Worm (Caenorhabditis elegans): ENCODE data around the gene C16D9.3.

The C16D9.3 gene

ce11 chrV:8254973-8255372, 15.1 kb upstream of the C16D9.3 start:
- peak; percentile 74 for TF ChIP-seq zip-8 (tag; optimal IDR thresholded peaks at IDR 0.05)
- peak; percentile 50 for TF ChIP-seq blmp-1 (tag; optimal IDR thresholded peaks at IDR 0.05)
- no peak for TF ChIP-seq nhr-2 (tag; optimal IDR thresholded peaks at IDR 0.05)

ce11 chrV:8253946-8254345, 14.1 kb upstream of the C16D9.3 start:
- TF ChIP-seq ces-1 (GFP tag; optimal IDR thresholded peaks at IDR 0.05) (peak; percentile 99), lin-32 (GFP tag; optimal IDR thresholded peaks at IDR 0.05) (no peak)

- peak; percentile 84 for TF ChIP-seq unc-62 (GFP tag; optimal IDR thresholded peaks at IDR 0.05)
- no peak for TF ChIP-seq bed-3 (GFP tag; optimal IDR thresholded peaks at IDR 0.05)
- peak; percentile 53 for TF ChIP-seq mab-5 (tag; optimal IDR thresholded peaks at IDR 0.05)
- TF ChIP-seq hlh-1 (tag; optimal IDR thresholded peaks at IDR 0.05): peak; percentile 15
These were observed 12.7 kb upstream of the C16D9.3 start for ce11 chrV:8252532-8252931.

ce11 chrV:8251075-8251474, 11.2 kb upstream of the C16D9.3 start:
- no peak for TF ChIP-seq sptf-1 (tag; optimal IDR thresholded peaks at IDR 0.05)
- TF ChIP-seq flh-1 (GFP tag; optimal IDR thresholded peaks at IDR 0.05): no peak
- no peak for TF ChIP-seq lsy-2 (tag; optimal IDR thresholded peaks at IDR 0.05)
- no peak for TF ChIP-seq ceh-43 (GFP tag; optimal IDR thresholded peaks at IDR 0.05)
- TF ChIP-seq nhr-76 (tag; optimal IDR thresholded peaks at IDR 0.05): no peak
- TF ChIP-seq elt-3 (tag; optimal IDR thresholded peaks at IDR 0.05): no peak
- no peak for TF ChIP-seq unc-39 (tag; optimal IDR thresholded peaks at IDR 0.05)
- no peak for TF ChIP-seq unc-62 (GFP tag; optimal IDR thresholded peaks at IDR 0.05)
- TF ChIP-seq mep-1 (tag; optimal IDR thresholded peaks at IDR 0.05): no peak
- TF ChIP-seq drap-1 (GFP tag; optimal IDR thresholded peaks at IDR 0.05): no peak
- TF ChIP-seq lin-32 (GFP tag; optimal IDR thresholded peaks at IDR 0.05): no peak
- TF ChIP-seq elt-1 (tag; optimal IDR thresholded peaks at IDR 0.05; ENCODE audit: borderline replicate concordance, insufficient read depth): no peak
- no peak for TF ChIP-seq cnd-1 (tag; optimal IDR thresholded peaks at IDR 0.05)
- TF ChIP-seq zip-8 (tag; optimal IDR thresholded peaks at IDR 0.05): no peak
- no peak for TF ChIP-seq sem-2 (GFP tag; optimal IDR thresholded peaks at IDR 0.05)
- no peak for TF ChIP-seq lin-13 (tag; optimal IDR thresholded peaks at IDR 0.05)

- no peak for TF ChIP-seq ztf-11 (tag; optimal IDR thresholded peaks at IDR 0.05)
- TF ChIP-seq ces-1 (GFP tag; optimal IDR thresholded peaks at IDR 0.05): no peak
- no peak for TF ChIP-seq unc-120 (tag; optimal IDR thresholded peaks at IDR 0.05; ENCODE audit: poor library complexity, severe bottlenecking)
- no peak for TF ChIP-seq nhr-28 (tag; optimal IDR thresholded peaks at IDR 0.05)
- no peak for TF ChIP-seq blmp-1 (tag; optimal IDR thresholded peaks at IDR 0.05)
- no peak for TF ChIP-seq snpc-4 (tag; optimal IDR thresholded peaks at IDR 0.05)
- TF ChIP-seq zip-8 (tag; optimal IDR thresholded peaks at IDR 0.05): no peak
- no peak for TF ChIP-seq tbx-8 (GFP tag; optimal IDR thresholded peaks at IDR 0.05)
- TF ChIP-seq mep-1 (tag; optimal IDR thresholded peaks at IDR 0.05): no peak
- TF ChIP-seq hlh-1 (tag; optimal IDR thresholded peaks at IDR 0.05): no peak
- no peak for TF ChIP-seq nhr-2 (tag; optimal IDR thresholded peaks at IDR 0.05)
- no peak for TF ChIP-seq M03D4.4 (tag; optimal IDR thresholded peaks at IDR 0.05)
- no peak for TF ChIP-seq drap-1 (GFP tag; optimal IDR thresholded peaks at IDR 0.05)
These were observed 10.4 kb upstream of the C16D9.3 start, which contains the start of gene C16D9.6 for ce11 chrV:8250208-8250607. C16D9.6 (minus strand) TSS chrV:8250308.

ce11 chrV:8247311-8248105, 7.7 kb upstream of the C16D9.3 start:
- TF ChIP-seq sem-2 (GFP tag; optimal IDR thresholded peaks at IDR 0.05): no peak
- TF ChIP-seq hlh-1 (tag; optimal IDR thresholded peaks at IDR 0.05): peak; percentile 43
- no peak for TF ChIP-seq unc-120 (tag; optimal IDR thresholded peaks at IDR 0.05; ENCODE audit: poor library complexity, severe bottlenecking)
- no peak for TF ChIP-seq lin-13 (tag; optimal IDR thresholded peaks at IDR 0.05)
- TF ChIP-seq ceh-83 (GFP tag; optimal IDR thresholded peaks at IDR 0.05): peak; percentile 71

Data from whole organism, mixed stage, embryonic.